Worm (Caenorhabditis elegans): ENCODE data around the gene C05D11.8.

ce11 chrIII:6379129-6379528, 48.0 kb downstream of the C05D11.8 start, which contains the start of gene C16A3.6:
- TF ChIP-seq snpc-4 (tag; optimal IDR thresholded peaks at IDR 0.05): no peak
- TF ChIP-seq mdl-1 (tag; optimal IDR thresholded peaks at IDR 0.05): no peak
- TF ChIP-seq nhr-28 (tag; optimal IDR thresholded peaks at IDR 0.05): no peak
- peak; percentile 51 for TF ChIP-seq mep-1 (tag; optimal IDR thresholded peaks at IDR 0.05)
- no peak for TF ChIP-seq zag-1 (tag; optimal IDR thresholded peaks at IDR 0.05)
- no peak for TF ChIP-seq jun-1 (tag; optimal IDR thresholded peaks at IDR 0.05)
- peak in 1 of 6 experiments; percentile 32 for TF ChIP-seq elt-3 (tag; optimal IDR thresholded peaks at IDR 0.05)
- no peak for TF ChIP-seq lir-3 (tag; optimal IDR thresholded peaks at IDR 0.05; ENCODE audit: poor library complexity)
- peak; percentile 49 to 73 for TF ChIP-seq lsy-2 (tag; optimal IDR thresholded peaks at IDR 0.05)

Data from whole organism, L1 larva.